Worm (Caenorhabditis elegans) whole organism, young adult: ENCODE results near the gene F35C11.3.

ENCODE experiments used
- ama-1 ChIP-seq, 3 experiments: fragments of 150-350 bp in 1 of 3; sonication (generic microtip) in 2 of 3; optimal IDR thresholded peaks; 2 replicates each; lab custom pipeline; 2014 to 2018; ENCODE audit warnings: missing biosample characterization in 2 of 3, missing genetic modification characterization in 2 of 3, missing genetic modification reagents in 2 of 3
- bed-1 ChIP-seq: fragments of 200-800 bp; sonication (Bioruptor generic); IDR thresholded peaks from 2 replicates; pipeline ENCODE4 v1.3.6; 2022; ENCODE audit warnings: missing genetic modification reagents, missing genetic modification characterization, missing compliant biosample characterization
- mel-28 ChIP-seq: sonication (generic microtip); optimal IDR thresholded peaks from 2 replicates; lab custom pipeline; 2016; ENCODE audit warnings: borderline replicate concordance, mild to moderate bottlenecking, missing genetic modification characterization, missing compliant biosample characterization

DNA sequence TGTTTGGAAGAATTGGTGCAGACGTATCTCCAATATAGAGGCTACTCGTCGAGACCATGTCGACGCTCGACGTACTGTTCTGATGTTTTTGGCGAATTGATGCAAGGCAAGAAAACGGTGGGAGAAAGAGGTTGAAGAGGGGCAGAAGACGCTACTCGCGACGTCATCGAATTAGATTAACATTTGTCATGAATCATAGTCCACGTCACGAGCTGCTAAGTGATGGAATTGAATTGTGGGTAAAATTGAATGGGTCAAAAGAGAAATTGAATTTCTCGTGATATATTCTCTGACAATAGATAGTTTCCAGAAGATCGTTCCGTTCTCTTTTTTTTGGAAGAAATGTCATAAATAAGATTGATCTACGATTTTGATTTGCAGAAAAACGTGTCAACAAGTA lies 13.1 kb downstream of the F35C11.3 start:
- TF ChIP-seq bed-1 (GFP tag; lab: Robert Waterston, UW) (no peak), ama-1 (optimal IDR thresholded peaks at IDR 0.05; lab: Kevin White, UChicago) (no peak), ama-1 (GFP tag; optimal IDR thresholded peaks at IDR 0.05; lab: Kevin White, UChicago) (no peak), mel-28 (tag; lab: Kevin White, UChicago) (no peak)
